Fruit fly (Drosophila melanogaster) whole organism, embryonic: ENCODE measurements around the gene Sik2.

ENCODE experiments used
- Atf-2 ChIP-seq: fragments of 200-800 bp; sonication (Bioruptor generic); optimal IDR thresholded peaks from 2 replicates; lab custom pipeline; 2016; ENCODE audit warnings: missing biosample characterization, missing genetic modification characterization
- CG10321 ChIP-seq: fragments of 200-800 bp; sonication (Bioruptor generic); IDR thresholded peaks from 2 replicates; pipeline ENCODE4 v1.3.6; 2022; ENCODE audit warnings: missing biosample characterization, missing genetic modification characterization
- CG10462 ChIP-seq: fragments of 200-800 bp; sonication (Bioruptor generic); optimal IDR thresholded peaks from 2 replicates; lab custom pipeline; 2016; ENCODE audit warnings: missing biosample characterization, missing genetic modification characterization
- CG10565 ChIP-seq: fragments of 200-800 bp; sonication (Bioruptor generic); optimal IDR thresholded peaks from 3 replicates; lab custom pipeline; 2016; ENCODE audit warnings: missing biosample characterization, mild to moderate bottlenecking, missing genetic modification characterization
- CG11093 ChIP-seq: fragments of 200-800 bp; sonication (Bioruptor generic); IDR thresholded peaks from 3 replicates; pipeline ENCODE4 v1.3.6; 2022; ENCODE audit warnings: missing biosample characterization, missing genetic modification characterization
- CG11560 ChIP-seq: fragments of 200-800 bp; sonication (Bioruptor generic); IDR thresholded peaks from 3 replicates; pipeline ENCODE4 v1.3.6; 2022; ENCODE audit warnings: missing biosample characterization, missing genetic modification characterization
- CG11695 ChIP-seq: fragments of 200-800 bp; sonication (Bioruptor generic); IDR thresholded peaks from 3 replicates; pipeline ENCODE4 v1.3.6; 2022; ENCODE audit warnings: missing biosample characterization, missing genetic modification characterization
- CG13296 ChIP-seq: fragments of 200-800 bp; sonication (Bioruptor generic); optimal IDR thresholded peaks from 3 replicates; lab custom pipeline; 2018; ENCODE audit warnings: missing biosample characterization, mild to moderate bottlenecking, missing genetic modification characterization
- CG15514 ChIP-seq: fragments of 200-800 bp; sonication (Bioruptor generic); optimal IDR thresholded peaks from 3 replicates; lab custom pipeline; 2017; ENCODE audit warnings: missing biosample characterization, missing genetic modification characterization, mild to moderate bottlenecking, moderate library complexity, missing genetic modification reagents
- CG17802 ChIP-seq: fragments of 200-800 bp; sonication (Bioruptor generic); optimal IDR thresholded peaks from 2 replicates; lab custom pipeline; 2018; ENCODE audit warnings: missing biosample characterization, mild to moderate bottlenecking, missing genetic modification characterization, moderate library complexity
- CG17829 ChIP-seq: fragments of 200-800 bp; optimal IDR thresholded peaks from 2 replicates; lab custom pipeline; 2019; ENCODE audit warnings: missing biosample characterization, mild to moderate bottlenecking, missing genetic modification characterization, moderate library complexity
- CG2129 ChIP-seq: fragments of 200-800 bp; sonication (Bioruptor generic); IDR thresholded peaks from 2 replicates; pipeline ENCODE4 v1.3.6; 2022; ENCODE audit warnings: missing biosample characterization, missing genetic modification characterization; ENCODE audit not compliant: partially characterized antibody
- CG4328 ChIP-seq: fragments of 200-800 bp; sonication (Bioruptor generic); optimal IDR thresholded peaks from 3 replicates; lab custom pipeline; 2017; ENCODE audit warnings: missing biosample characterization, missing genetic modification reagents, missing genetic modification characterization
- CG7786 ChIP-seq: fragments of 200-800 bp; sonication (Bioruptor generic); optimal IDR thresholded peaks from 2 replicates; lab custom pipeline; 2016; ENCODE audit warnings: missing biosample characterization, missing genetic modification characterization
- CG8281 ChIP-seq: fragments of 200-800 bp; sonication (Bioruptor generic); optimal IDR thresholded peaks from 2 replicates; lab custom pipeline; 2018; ENCODE audit warnings: missing biosample characterization, mild to moderate bottlenecking, missing genetic modification characterization, moderate library complexity
- CG8290 ChIP-seq, 3 experiments: fragments of 200-800 bp; sonication (Bioruptor generic); optimal IDR thresholded peaks; 2 replicates each; lab custom pipeline; 2016 to 2019; ENCODE audit warnings: missing biosample characterization in 3 of 3, missing genetic modification characterization in 3 of 3, mild to moderate bottlenecking in 2 of 3, moderate library complexity in 1 of 3
- CG8924 ChIP-seq: fragments of 200-800 bp; optimal IDR thresholded peaks from 3 replicates; lab custom pipeline; 2019; ENCODE audit warnings: missing biosample characterization, mild to moderate bottlenecking, missing genetic modification characterization, moderate library complexity
- CG8944 ChIP-seq: fragments of 200-800 bp; sonication (Bioruptor generic); optimal IDR thresholded peaks from 3 replicates; lab custom pipeline; 2016; ENCODE audit warnings: missing biosample characterization, missing genetic modification characterization
- CG9215 ChIP-seq: fragments of 200-800 bp; sonication (Bioruptor generic); IDR thresholded peaks from 2 replicates; pipeline ENCODE4 v1.3.6; 2022; ENCODE audit warnings: missing biosample characterization, missing genetic modification characterization
- CG9932 ChIP-seq: fragments of 200-800 bp; sonication (Bioruptor generic); IDR thresholded peaks from 2 replicates; pipeline ENCODE4 v1.3.6; 2022; ENCODE audit warnings: missing biosample characterization, missing genetic modification characterization
- CkIIα-i1 ChIP-seq: fragments of 200-800 bp; sonication (Bioruptor generic); IDR thresholded peaks from 2 replicates; pipeline ENCODE4 v1.3.6; 2022; ENCODE audit warnings: missing biosample characterization, missing genetic modification characterization
- GATAe ChIP-seq: fragments of 200-800 bp; sonication (Bioruptor generic); conservative IDR thresholded peaks from 2 replicates; pipeline ENCODE4 v1.3.6; 2022; ENCODE audit warnings: missing biosample characterization, missing genetic modification characterization
- H2.0 ChIP-seq: fragments of 200-800 bp; sonication (Bioruptor generic); IDR thresholded peaks from 2 replicates; pipeline ENCODE4 v1.3.6; 2022; ENCODE audit warnings: missing biosample characterization, missing genetic modification characterization
- Hr39 ChIP-seq: fragments of >200 bp; optimal IDR thresholded peaks from 2 replicates; lab custom pipeline; 2017
- Jarid2 ChIP-seq: fragments of 200-800 bp; sonication (Bioruptor generic); optimal IDR thresholded peaks from 3 replicates; lab custom pipeline; 2017; ENCODE audit warnings: mild to moderate bottlenecking, missing biosample characterization, missing genetic modification reagents, missing genetic modification characterization
- Kr ChIP-seq: fragments of 200-800 bp; sonication (Bioruptor generic); optimal IDR thresholded peaks from 2 replicates; lab custom pipeline; 2017; ENCODE audit warnings: missing biosample characterization, mild to moderate bottlenecking, missing genetic modification characterization
- Lhr ChIP-seq: fragments of 200-800 bp; sonication (Bioruptor generic); optimal IDR thresholded peaks from 3 replicates; lab custom pipeline; 2017; ENCODE audit warnings: mild to moderate bottlenecking, missing biosample characterization, missing genetic modification reagents, missing genetic modification characterization
- Lpt ChIP-seq: fragments of >200 bp; optimal IDR thresholded peaks from 2 replicates; lab custom pipeline; 2018; ENCODE audit warnings: missing biosample characterization, missing genetic modification characterization
- Meics ChIP-seq: fragments of 200-800 bp; sonication (Bioruptor generic); optimal IDR thresholded peaks from 2 replicates; lab custom pipeline; 2017; ENCODE audit warnings: missing biosample characterization, mild to moderate bottlenecking, missing genetic modification characterization
- Oaz ChIP-seq: fragments of 200-800 bp; sonication (Bioruptor generic); IDR thresholded peaks from 2 replicates; pipeline ENCODE4 v1.3.6; 2022; ENCODE audit warnings: missing biosample characterization, missing genetic modification characterization
- Ravus ChIP-seq: fragments of 200-800 bp; sonication (Bioruptor generic); IDR thresholded peaks from 2 replicates; pipeline ENCODE4 v1.3.6; 2022; ENCODE audit warnings: missing biosample characterization, missing genetic modification characterization
- Xrp1 ChIP-seq: fragments of 200-800 bp; sonication (Bioruptor generic); IDR thresholded peaks from 2 replicates; pipeline ENCODE4 v1.3.6; 2022; ENCODE audit warnings: missing biosample characterization, missing genetic modification characterization
- ase ChIP-seq: fragments of 200-800 bp; sonication (Bioruptor generic); IDR thresholded peaks from 3 replicates; pipeline ENCODE4 v1.3.6; 2022; ENCODE audit warnings: missing biosample characterization, missing genetic modification characterization
- ash1 ChIP-seq: fragments of 200-800 bp; sonication (Bioruptor generic); optimal IDR thresholded peaks from 2 replicates; lab custom pipeline; 2018; ENCODE audit warnings: missing biosample characterization, mild to moderate bottlenecking, missing genetic modification characterization
- bbx ChIP-seq: fragments of 200-800 bp; sonication (Bioruptor generic); IDR thresholded peaks from 2 replicates; pipeline ENCODE4 v1.3.6; 2022; ENCODE audit warnings: missing biosample characterization, missing genetic modification characterization; ENCODE audit not compliant: partially characterized antibody
- bsh ChIP-seq, 2 experiments: fragments of 200-800 bp; sonication (Bioruptor generic); optimal IDR thresholded peaks; 2 replicates each; lab custom pipeline; 2017 to 2018; ENCODE audit warnings: mild to moderate bottlenecking in 2 of 2, missing biosample characterization in 2 of 2, missing genetic modification characterization in 2 of 2, moderate library complexity in 1 of 2
- cas ChIP-seq: fragments of 200-800 bp; sonication (Bioruptor generic); IDR thresholded peaks from 2 replicates; pipeline ENCODE4 v1.3.6; 2022; ENCODE audit warnings: missing biosample characterization, missing genetic modification characterization
- cg ChIP-seq: fragments of 200-800 bp; sonication (Bioruptor generic); optimal IDR thresholded peaks from 3 replicates; lab custom pipeline; 2019; ENCODE audit warnings: missing biosample characterization, mild to moderate bottlenecking, missing genetic modification characterization, moderate library complexity
- chif ChIP-seq, 2 experiments: fragments of 200-800 bp; sonication (Bioruptor generic); optimal IDR thresholded peaks; 3 replicates each; lab custom pipeline; 2016; ENCODE audit warnings: missing biosample characterization in 2 of 2, missing genetic modification characterization in 2 of 2
- da ChIP-seq: fragments of 200-800 bp; sonication (Bioruptor generic); optimal IDR thresholded peaks from 2 replicates; lab custom pipeline; 2016; ENCODE audit warnings: missing biosample characterization, missing genetic modification characterization
- ewg ChIP-seq: fragments of 200-800 bp; sonication (Bioruptor generic); optimal IDR thresholded peaks from 3 replicates; lab custom pipeline; 2017; ENCODE audit warnings: mild to moderate bottlenecking, missing biosample characterization, missing genetic modification reagents, missing genetic modification characterization
- fd96Cb ChIP-seq: fragments of 200-800 bp; sonication (Bioruptor generic); optimal IDR thresholded peaks from 2 replicates; lab custom pipeline; 2018; ENCODE audit warnings: missing biosample characterization, mild to moderate bottlenecking, missing genetic modification characterization, moderate library complexity
- gem ChIP-seq: fragments of 200-800 bp; sonication (Bioruptor generic); optimal IDR thresholded peaks from 2 replicates; lab custom pipeline; 2019; ENCODE audit warnings: missing biosample characterization, mild to moderate bottlenecking, missing genetic modification characterization, moderate library complexity
- ham ChIP-seq: fragments of 200-800 bp; sonication (Bioruptor generic); IDR thresholded peaks from 2 replicates; pipeline ENCODE4 v1.3.6; 2022; ENCODE audit warnings: missing biosample characterization, missing genetic modification characterization
- ind ChIP-seq: fragments of 200-800 bp; sonication (Bioruptor generic); optimal IDR thresholded peaks from 3 replicates; lab custom pipeline; 2016; ENCODE audit warnings: missing biosample characterization, missing genetic modification characterization
- lab ChIP-seq: fragments of 200-800 bp; sonication (Bioruptor generic); optimal IDR thresholded peaks from 3 replicates; lab custom pipeline; 2017; ENCODE audit warnings: missing biosample characterization, missing genetic modification characterization, mild to moderate bottlenecking, moderate library complexity, missing genetic modification reagents
- pum ChIP-seq: fragments of 200-800 bp; sonication (Bioruptor generic); optimal IDR thresholded peaks from 2 replicates; lab custom pipeline; 2016; ENCODE audit warnings: missing biosample characterization, missing genetic modification characterization
- pzg ChIP-seq: fragments of 200-800 bp; sonication (Bioruptor generic); optimal IDR thresholded peaks from 3 replicates; lab custom pipeline; 2018; ENCODE audit warnings: missing biosample characterization, mild to moderate bottlenecking, missing genetic modification characterization, moderate library complexity
- twi ChIP-seq: fragments of 200-800 bp; optimal IDR thresholded peaks from 2 replicates; lab custom pipeline; 2019; ENCODE audit warnings: missing biosample characterization, mild to moderate bottlenecking, missing genetic modification characterization, moderate library complexity
- usp ChIP-seq: fragments of >200 bp; optimal IDR thresholded peaks from 2 replicates; lab custom pipeline; 2017; ENCODE audit warnings: missing biosample characterization, missing genetic modification characterization

Sik2 gene

DNA sequence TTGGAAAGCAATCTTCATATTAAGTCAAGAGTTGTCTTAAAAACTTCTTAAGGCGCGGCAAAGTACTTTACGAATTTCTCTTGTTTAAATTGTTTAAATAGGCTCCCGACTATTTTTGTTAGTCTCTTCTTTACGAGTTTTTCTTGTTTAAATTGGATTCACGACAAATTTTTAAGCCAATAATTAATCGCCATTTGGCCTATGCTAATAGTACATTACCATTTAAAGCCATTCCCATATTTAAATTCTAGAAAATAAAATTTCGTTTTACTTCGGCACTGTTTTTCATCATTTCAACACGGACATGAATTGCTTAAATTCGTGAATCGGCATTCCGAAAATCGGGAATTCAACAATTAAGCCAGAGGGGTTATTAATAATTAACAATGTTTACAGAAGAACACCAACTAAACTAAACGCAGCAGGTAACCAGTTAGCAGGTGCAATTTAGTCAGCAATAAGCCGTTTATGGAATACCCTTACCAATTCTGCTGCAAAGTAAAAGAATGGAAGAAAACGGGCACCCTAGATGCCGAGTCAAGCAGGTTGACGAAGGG lies 52.2 kb downstream of the Sik2 start (continued):
- TF ChIP-seq CG11093 (GFP tag; lab: Robert Waterston, UW) (no peak), CG13296 (GFP tag; lab: Kevin White, UChicago) (peak; percentile 64), Meics (GFP tag; lab: Kevin White, UChicago) (peak; percentile 84), CG9932 (GFP tag; lab: Robert Waterston, UW) (peak; percentile 63), CG11695 (GFP tag; lab: Robert Waterston, UW) (no peak; the same call in 2 of the 3 replicates), CG8944 (GFP tag; lab: Kevin White, UChicago) (peak; percentile 71), CG15514 (GFP tag; lab: Kevin White, UChicago) (peak; percentile 48), cg (GFP tag; lab: Kevin White, UChicago) (no peak), da (peak; percentile 33), bbx (GFP tag; lab: Robert Waterston, UW) (no peak), Atf-2 (GFP tag; lab: Kevin White, UChicago) (peak; percentile 83), ewg (GFP tag; lab: Kevin White, UChicago) (peak; percentile 44), Jarid2 (peak; percentile 28), fd96Cb (tag; lab: Kevin White, UChicago) (peak; percentile 78), CG10321 (GFP tag; lab: Robert Waterston, UW) (no peak; the same call in 1 of the 2 replicates), CG4328 (peak; percentile 77), GATAe (no peak), lab (peak; percentile 72), CG9215 (GFP tag; lab: Robert Waterston, UW) (peak; percentile 60), gem (tag; lab: Kevin White, UChicago) (peak; percentile 87), ind (GFP tag; lab: Kevin White, UChicago) (peak; percentile 69), Kr (GFP tag; lab: Kevin White, UChicago) (no peak), CG17829 (peak; percentile 79), usp (no peak), CG8924 (tag; lab: Kevin White, UChicago) (peak; percentile 74), chif (GFP tag; optimal IDR thresholded peaks at IDR 0.05; lab: Kevin White, UChicago) (peak; percentile 69 to 71), ase (GFP tag; lab: Robert Waterston, UW) (peak; percentile 54), ash1 (GFP tag; lab: Kevin White, UChicago) (no peak), Lpt (no peak), Xrp1 (peak; percentile 64; the same call in 1 of the 2 replicates), CG7786 (GFP tag; lab: Kevin White, UChicago) (peak; percentile 77), CG8281 (tag; lab: Kevin White, UChicago) (peak; percentile 38), Lhr (GFP tag; lab: Kevin White, UChicago) (peak; percentile 60), CG2129 (no peak), pzg (peak; percentile 23), Ravus (GFP tag; lab: Robert Waterston, UW) (no peak), Oaz (GFP tag; lab: Robert Waterston, UW) (no peak), bsh (GFP tag; optimal IDR thresholded peaks at IDR 0.05; lab: Kevin White, UChicago) (peak in 1 of 2 experiments; percentile 63), CkIIα-i1 (GFP tag; lab: Robert Waterston, UW) (no peak), ham (GFP tag; lab: Robert Waterston, UW) (no peak), cas (GFP tag; lab: Robert Waterston, UW) (no peak), CG10462 (GFP tag; lab: Kevin White, UChicago) (peak; percentile 60), CG17802 (tag; lab: Kevin White, UChicago) (peak; percentile 13), CG10565 (GFP tag; lab: Kevin White, UChicago) (no peak), CG11560 (tag; lab: Robert Waterston, UW) (no peak), twi (tag; lab: Kevin White, UChicago) (peak; percentile 52), CG8290 (GFP tag; optimal IDR thresholded peaks at IDR 0.05; lab: Kevin White, UChicago) (no peak), CG8290 (tag; optimal IDR thresholded peaks at IDR 0.05; lab: Kevin White, UChicago) (peak in 1 of 2 experiments; percentile 86), pum (GFP tag; lab: Kevin White, UChicago) (peak; percentile 80), H2.0 (GFP tag; lab: Robert Waterston, UW) (peak; percentile 41; the same call in 1 of the 2 replicates), Hr39 (lab: Kevin White, UChicago) (no peak)
